Fruit fly (Drosophila melanogaster): Measurements from ENCODE around the gene CG34161.

dm6 chr2L:10613104-10613503 is 31.6 kb upstream of the CG34161 start:
- TF ChIP-seq CTCF (optimal IDR thresholded peaks at IDR 0.05) (no peak), CG8478 (optimal IDR thresholded peaks at IDR 0.05) (no peak)
